Worm (Caenorhabditis elegans): ENCODE results near the gene C34C12.12.
"Not testable (repeated sequence)": the region's sequence is repeated elsewhere in the genome, so short reads cannot be mapped to it uniquely, and the experiment has no call there.

C34C12.12 gene

DNA sequence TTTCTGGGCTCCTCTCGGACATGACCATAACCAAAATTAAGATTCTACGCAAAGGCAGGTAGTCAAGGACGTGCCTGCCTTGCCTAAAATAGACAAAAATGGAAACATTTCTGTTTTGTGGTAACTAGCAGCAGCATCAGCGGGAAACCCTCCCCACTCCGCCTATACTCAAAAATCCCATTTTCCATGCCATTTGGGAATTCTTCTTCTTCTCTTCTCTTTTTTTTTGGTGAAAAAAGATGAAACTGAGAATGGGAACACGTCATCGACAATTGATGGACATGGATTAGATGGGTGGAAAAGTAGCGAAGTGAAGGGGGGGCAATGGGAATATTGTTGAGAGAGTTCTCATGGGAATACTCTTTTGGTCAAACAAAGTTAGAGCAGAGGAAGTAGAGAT is 15.9 kb upstream of the C34C12.12 start:
- TF ChIP-seq dao-5 (tag; optimal IDR thresholded peaks at IDR 0.05), result no peak
- TF ChIP-seq him-1 (tag; optimal IDR thresholded peaks at IDR 0.05), result no peak

DNA sequence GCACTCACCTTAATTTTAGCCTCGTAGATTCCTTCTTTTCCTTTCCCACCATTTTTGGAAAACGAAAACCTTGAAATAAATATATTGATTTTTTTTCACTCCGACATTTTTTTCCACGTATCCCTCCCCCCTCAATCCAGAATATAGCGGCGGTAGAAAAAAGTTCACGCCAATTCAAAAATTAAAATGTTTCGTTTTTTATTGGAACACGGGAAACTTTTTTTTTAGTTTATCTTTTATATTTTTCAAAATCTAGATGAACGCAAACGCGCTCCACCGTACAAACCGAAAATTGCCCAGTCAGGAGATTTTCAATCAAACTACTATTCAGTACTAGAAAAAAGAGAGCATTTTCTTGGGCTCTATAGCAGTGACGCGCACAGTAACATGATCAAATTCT is 8.9 kb upstream of the C34C12.12 start, which contains the start of gene spe-41:
Gene spe-41 (minus strand): TSS at position 72 of the 400 bp plus-strand sequence.
- TF ChIP-seq him-1 (tag; optimal IDR thresholded peaks at IDR 0.05) (no peak), dao-5 (tag; optimal IDR thresholded peaks at IDR 0.05) (no peak), W03F9.2 (tag; optimal IDR thresholded peaks at IDR 0.05) (no peak)

DNA sequence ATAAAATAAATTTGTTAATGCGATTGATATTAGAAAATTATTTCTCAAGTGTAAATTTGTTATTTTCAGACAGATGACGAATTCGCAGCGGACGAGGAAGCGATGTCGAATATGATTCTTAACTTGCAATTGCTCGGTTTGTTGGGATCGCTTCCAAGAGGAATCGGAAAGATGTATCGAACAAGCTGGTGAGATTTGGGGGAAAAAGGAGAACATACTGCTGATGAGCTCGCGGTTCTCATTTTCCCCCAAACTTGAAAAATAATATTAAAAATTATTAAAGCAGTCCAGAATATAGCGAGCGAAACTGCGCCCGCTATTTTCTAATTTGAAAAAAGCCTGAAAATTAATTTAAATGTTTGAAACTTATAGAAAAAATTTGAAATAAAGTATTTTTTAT is 492 bp downstream of the C34C12.12 start, which contains the start of gene C34C12.2:
Gene C34C12.2 (plus strand): TSS at position 301 of the 400 bp plus-strand sequence.
- not testable (repeated sequence) for TF ChIP-seq him-1, dao-5, W03F9.2 (tag; optimal IDR thresholded peaks at IDR 0.05)

DNA sequence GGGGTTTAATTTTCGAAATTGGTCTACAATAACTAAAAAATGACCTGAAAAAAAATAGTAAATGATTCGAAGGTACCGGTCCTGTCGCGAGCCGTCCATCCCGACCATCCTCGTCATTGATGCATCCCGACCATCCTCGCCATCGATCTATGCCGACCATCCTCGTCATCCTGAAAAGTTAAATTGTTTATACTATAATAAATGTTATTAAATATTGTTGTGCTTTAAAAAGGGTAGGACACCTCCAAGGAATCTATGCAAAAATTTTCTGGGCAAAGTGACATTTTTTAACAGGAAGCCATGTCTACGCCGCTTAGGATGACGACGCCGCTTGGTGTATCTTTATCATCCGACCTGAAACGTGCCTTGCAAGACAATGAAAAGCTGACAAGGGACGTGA is 1.1 kb downstream of the C34C12.12 start, which contains the start of gene C34C12.1:
Gene C34C12.1 (plus strand): TSS at position 301 of the 400 bp plus-strand sequence.
- TF ChIP-seq W03F9.2, dao-5, him-1 (tag; optimal IDR thresholded peaks at IDR 0.05): not testable (repeated sequence)

DNA sequence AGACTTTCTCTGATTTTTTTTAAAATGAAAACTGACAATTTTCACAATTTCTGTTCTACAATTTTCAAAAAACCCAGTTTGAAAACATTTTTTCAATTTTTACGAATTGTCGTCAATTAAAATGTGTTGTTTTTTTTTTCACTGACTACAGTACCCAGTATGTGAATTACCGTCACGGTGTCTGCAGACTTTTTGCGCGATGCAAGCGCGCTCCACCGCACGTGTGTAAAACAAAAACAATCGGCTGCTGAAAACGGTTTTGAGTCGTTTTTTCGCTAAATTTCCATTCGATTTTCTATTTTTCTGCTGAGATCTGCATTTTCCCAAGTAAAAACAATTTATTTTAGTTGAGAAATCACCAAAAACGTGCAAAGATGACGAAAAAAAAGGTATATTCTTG is 3.2 kb downstream of the C34C12.12 start:
- TF ChIP-seq W03F9.2 (tag; optimal IDR thresholded peaks at IDR 0.05) (peak; percentile 96), him-1 (tag; optimal IDR thresholded peaks at IDR 0.05) (peak; percentile 96), dao-5 (tag; optimal IDR thresholded peaks at IDR 0.05) (no peak)

DNA sequence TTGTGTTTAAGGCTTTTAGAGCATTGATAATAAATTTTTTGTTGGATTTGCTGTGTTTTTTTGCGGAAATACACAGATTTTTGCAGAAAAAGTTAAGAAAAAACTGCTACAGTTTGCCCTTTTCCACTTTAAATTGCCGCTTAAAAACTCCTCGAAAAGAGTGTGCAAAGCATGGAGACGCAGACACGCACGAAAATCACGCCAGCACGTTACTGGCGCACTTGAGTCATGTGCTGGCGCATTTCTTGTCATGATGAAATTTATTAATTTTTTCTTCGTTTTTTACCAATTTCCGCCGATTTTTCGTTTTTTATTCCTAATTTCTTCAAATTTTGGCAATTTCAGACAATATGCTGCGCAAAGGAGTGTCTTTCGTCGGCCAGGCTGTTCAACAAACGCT is 7.1 kb downstream of the C34C12.12 start, which contains the start of gene C34C12.8:
Gene C34C12.8 (plus strand): TSS at position 346 of the 400 bp plus-strand sequence.
- no peak for TF ChIP-seq dao-5 (tag; optimal IDR thresholded peaks at IDR 0.05)
- TF ChIP-seq W03F9.2 (tag; optimal IDR thresholded peaks at IDR 0.05), result peak; percentile 89
- peak; percentile 76 for TF ChIP-seq him-1 (tag; optimal IDR thresholded peaks at IDR 0.05)

DNA sequence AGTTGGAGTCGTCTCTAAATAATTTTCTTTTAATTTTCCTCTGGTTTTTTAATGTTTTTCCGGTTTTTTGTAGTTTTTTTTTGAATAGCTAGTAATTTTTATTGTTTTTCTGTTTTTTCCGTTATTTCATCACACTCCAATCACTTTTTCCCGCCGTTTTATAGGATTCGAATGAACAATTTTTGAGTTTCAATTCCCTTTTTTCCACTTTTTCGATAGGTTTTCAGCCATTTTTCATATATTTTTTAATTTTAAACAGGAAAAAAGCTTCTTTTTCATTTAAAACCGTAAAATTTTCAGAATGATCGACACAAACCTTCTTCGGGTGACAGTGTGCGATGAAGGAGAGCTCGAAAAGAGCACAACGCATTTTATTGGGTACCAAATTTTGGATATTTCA is 8.4 kb downstream of the C34C12.12 start, which contains the start of gene pph-6:
Gene pph-6 (plus strand): TSS at position 301 of the 400 bp plus-strand sequence.
- TF ChIP-seq him-1 (tag; optimal IDR thresholded peaks at IDR 0.05) (no peak), W03F9.2 (tag; optimal IDR thresholded peaks at IDR 0.05) (no peak), dao-5 (tag; optimal IDR thresholded peaks at IDR 0.05) (no peak)

DNA sequence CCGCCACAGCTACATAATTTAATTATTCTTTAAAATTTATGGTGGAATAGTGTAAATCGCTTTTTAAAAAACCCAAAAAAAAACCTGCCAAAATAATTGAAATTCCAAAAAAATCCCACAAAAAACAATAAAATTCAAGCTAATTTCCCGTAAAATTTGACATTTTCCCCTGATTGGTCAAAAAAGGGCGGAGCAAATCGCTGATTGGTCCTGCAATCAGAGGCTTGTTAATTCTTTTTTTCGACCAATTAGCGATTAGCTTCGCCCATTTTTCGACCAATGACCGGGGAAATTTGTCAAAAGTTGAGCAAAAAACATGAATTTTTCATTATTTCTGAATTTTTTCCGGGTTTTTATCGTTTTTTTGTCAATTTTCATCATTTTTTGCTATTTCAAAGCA is 14.0 kb downstream of the C34C12.12 start:
- TF ChIP-seq him-1 (tag; optimal IDR thresholded peaks at IDR 0.05), result no peak
- no peak for TF ChIP-seq dao-5 (tag; optimal IDR thresholded peaks at IDR 0.05)
- no peak for TF ChIP-seq W03F9.2 (tag; optimal IDR thresholded peaks at IDR 0.05)

DNA sequence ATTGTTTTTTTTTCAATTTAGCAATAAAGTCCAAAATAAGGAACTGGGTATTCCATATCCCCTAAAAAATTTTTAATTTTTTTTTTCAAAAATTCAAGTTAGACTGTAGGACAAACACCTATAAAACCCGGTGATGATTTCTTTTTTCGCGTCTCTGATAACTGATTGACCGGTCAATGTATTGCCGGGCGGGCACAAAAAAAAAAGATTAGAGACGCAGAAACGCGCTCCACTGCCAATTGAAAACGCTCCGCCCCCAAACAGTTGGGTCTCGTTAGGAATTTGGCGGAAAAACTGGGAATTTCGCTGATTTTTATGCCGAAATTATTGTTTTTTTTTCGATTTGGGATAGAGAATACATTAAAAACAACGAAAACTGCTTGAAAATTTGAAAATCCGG is 15.4 kb downstream of the C34C12.12 start:
- no peak for TF ChIP-seq dao-5 (tag; optimal IDR thresholded peaks at IDR 0.05)
- no peak for TF ChIP-seq him-1 (tag; optimal IDR thresholded peaks at IDR 0.05)
- no peak for TF ChIP-seq W03F9.2 (tag; optimal IDR thresholded peaks at IDR 0.05)

DNA sequence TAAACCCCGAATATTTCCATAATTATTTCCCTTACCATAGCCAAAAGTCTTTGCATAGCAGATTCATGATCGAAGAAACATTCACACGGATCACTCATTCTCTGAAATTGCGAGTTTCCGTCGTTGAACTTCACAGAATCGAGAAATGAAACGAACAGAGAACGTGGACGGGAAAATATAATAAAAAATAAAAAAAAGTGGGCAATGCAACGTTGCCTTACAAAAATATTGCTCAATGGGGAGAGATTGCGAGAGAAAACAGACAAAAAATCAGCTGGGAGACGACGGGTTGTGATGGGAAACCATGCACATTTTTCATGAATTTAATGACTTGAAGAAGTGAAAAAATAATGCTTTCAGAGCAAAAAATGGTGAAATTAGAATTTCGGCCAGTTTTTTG is 16.7 kb downstream of the C34C12.12 start, which contains the start of gene smim-14:
Gene smim-14 (minus strand): TSS at position 101 of the 400 bp plus-strand sequence.
- TF ChIP-seq him-1 (tag; optimal IDR thresholded peaks at IDR 0.05) (no peak), W03F9.2 (tag; optimal IDR thresholded peaks at IDR 0.05) (no peak), dao-5 (tag; optimal IDR thresholded peaks at IDR 0.05) (no peak)

DNA sequence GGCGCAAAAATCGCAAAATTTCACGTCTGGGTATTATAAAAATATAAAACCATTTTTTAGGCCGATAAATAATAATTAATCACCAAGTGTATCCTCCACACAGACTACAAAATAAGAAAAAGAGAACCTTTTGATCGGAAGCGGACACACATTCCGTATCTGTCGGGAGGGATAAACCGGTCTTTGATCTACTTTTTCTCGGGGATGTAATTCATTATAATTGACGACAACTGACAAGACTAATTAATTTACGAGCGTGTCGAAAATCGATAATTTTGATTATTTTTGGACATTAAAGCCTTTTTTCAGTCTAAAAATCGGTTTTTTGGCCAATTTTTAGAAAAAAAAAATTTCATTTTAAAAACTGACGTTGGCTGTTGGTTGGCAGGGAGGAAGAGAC is 17.4 kb downstream of the C34C12.12 start:
- no peak for TF ChIP-seq him-1 (tag; optimal IDR thresholded peaks at IDR 0.05)
- no peak for TF ChIP-seq W03F9.2 (tag; optimal IDR thresholded peaks at IDR 0.05)
- TF ChIP-seq dao-5 (tag; optimal IDR thresholded peaks at IDR 0.05), result no peak

DNA sequence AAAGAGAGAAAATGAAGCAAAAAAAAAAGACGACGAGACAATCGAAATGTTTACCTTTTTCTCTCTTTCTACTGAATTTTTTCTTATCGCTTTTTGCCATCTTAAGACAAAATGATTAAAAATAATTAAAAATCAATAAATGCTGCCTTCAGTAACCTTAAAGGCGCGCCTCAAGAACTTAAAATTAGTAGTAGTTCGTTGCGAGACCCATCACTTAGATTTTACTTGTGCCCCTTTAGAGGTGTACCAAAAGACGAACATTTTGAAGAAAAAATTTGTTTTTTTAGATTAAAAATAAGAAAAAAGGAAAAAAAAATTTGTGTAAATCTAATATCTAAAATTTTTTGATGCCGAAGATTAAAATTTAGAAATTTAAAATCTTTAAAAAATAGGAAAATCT is 18.0 kb downstream of the C34C12.12 start:
- TF ChIP-seq dao-5 (tag; optimal IDR thresholded peaks at IDR 0.05) (no peak), him-1 (tag; optimal IDR thresholded peaks at IDR 0.05) (no peak), W03F9.2 (tag; optimal IDR thresholded peaks at IDR 0.05) (no peak)

DNA sequence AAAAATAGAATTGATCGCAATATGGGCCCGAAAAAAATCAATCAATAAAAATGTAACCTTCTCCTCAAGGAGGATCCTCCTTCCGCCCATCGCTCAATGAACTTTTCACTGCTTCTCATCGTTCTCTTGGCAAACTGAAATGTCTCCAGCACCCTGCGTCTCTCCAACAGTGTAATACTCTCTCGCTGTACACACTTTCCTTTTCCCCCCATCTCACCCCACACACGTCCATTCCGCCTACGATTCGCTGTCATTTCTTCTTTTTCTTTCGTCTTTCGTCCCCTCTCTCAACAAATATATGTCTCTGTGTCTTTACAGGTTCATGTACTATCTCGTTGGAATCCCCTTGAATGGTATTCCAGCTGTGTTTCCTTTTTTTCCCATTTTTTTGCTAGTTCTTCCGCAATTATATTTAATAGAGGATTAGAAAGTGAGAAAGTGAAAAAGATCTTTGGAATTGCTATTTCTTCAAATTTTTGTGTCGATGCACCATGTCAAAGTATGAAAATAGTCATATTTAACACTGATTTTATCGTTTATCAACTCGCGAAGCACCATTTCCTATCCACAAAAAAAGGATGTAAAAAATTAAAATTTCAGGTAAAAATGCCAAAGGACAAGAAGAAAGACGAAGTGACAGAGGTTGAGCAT is 18.5 kb downstream of the C34C12.12 start, which contains the start of gene rsu-1:
Gene rsu-1 (plus strand): TSS at position 601 of the 651 bp plus-strand sequence.
- no peak for TF ChIP-seq dao-5 (tag; optimal IDR thresholded peaks at IDR 0.05)
- TF ChIP-seq W03F9.2 (tag; optimal IDR thresholded peaks at IDR 0.05), result no peak
- no peak for TF ChIP-seq him-1 (tag; optimal IDR thresholded peaks at IDR 0.05)

DNA sequence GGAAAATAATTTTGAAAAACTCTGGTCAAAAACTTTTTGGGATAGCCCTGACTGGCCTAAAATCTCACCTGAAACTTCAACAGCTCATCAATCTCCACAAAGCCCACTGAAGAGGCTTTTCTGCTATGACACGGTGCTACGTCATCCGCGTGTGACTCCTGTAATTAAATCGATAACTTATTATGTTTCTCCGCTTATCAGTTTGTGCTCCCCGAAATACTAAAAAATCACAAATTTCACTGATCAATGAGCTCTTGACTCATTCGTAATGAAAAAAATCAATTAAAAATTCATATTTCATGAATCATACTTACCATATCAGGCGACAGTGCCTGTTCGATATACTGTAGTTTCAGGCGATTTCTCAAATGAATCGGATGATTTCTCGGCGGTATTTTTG is 22.0 kb downstream of the C34C12.12 start:
- TF ChIP-seq him-1 (tag; optimal IDR thresholded peaks at IDR 0.05), result no peak
- no peak for TF ChIP-seq W03F9.2 (tag; optimal IDR thresholded peaks at IDR 0.05)
- TF ChIP-seq dao-5 (tag; optimal IDR thresholded peaks at IDR 0.05), result no peak
